Worm (Caenorhabditis elegans) whole organism, dauer: ENCODE results near the gene mif-1.

ENCODE experiments used
- unc-62 ChIP-seq: sonication (generic microtip); optimal IDR thresholded peaks from 2 replicates; lab custom pipeline; 2017; ENCODE audit warnings: missing biosample characterization, missing genetic modification reagents, missing genetic modification characterization

mif-1 gene

DNA sequence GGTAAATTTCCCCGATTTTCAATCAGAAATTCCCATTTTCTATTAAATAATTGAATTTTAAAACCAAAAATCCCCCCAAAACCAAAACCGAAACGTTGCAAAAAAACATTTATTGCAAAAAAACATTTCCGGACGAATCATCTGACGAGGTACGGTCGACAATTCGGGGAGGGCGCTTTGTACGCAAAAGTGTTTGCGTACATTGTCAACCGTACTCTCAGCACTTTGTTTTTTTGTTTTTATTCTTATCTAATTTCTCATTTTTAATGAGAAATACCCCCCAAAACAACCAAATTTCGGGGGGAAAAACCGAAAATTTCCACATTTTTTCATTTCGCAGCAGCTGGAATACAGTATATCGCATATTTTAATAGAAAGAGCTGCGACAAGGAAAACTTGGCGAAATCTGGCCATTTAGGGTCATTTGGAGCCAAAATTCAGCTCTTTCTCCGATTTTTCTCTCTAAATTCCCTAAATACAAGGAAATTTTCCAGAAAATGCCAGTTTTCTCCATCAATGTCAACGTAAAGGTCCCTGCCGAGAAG lies at the start of gene mif-1:
mif-1 (plus strand) TSS at position 495 of the 545 bp plus-strand sequence.
- no peak for TF ChIP-seq unc-62 (GFP tag; lab: Kevin White, UChicago)

DNA sequence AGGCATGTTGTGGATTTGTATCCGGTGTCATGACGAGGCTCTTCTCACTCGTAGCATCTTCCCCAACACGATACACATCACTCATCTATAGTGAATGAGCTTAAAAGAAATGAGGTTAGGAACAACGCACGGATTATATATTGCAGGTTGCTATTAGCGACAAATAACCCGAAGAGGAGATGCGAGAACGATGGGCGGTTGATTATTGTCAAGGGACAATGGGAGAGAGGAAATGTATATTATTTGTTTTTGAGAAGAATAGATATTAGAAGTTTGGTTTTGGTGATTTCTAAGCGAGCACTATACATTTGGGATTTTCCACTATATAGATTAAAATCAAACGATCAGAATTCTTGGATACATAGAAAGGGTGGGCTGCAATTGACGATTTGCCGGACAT lies 41.3 kb upstream of the mif-1 start, which contains the start of gene C18D11.7:
C18D11.7 (minus strand) TSS at position 101 of the 400 bp plus-strand sequence.
- TF ChIP-seq unc-62 (GFP tag; lab: Kevin White, UChicago) = no peak

DNA sequence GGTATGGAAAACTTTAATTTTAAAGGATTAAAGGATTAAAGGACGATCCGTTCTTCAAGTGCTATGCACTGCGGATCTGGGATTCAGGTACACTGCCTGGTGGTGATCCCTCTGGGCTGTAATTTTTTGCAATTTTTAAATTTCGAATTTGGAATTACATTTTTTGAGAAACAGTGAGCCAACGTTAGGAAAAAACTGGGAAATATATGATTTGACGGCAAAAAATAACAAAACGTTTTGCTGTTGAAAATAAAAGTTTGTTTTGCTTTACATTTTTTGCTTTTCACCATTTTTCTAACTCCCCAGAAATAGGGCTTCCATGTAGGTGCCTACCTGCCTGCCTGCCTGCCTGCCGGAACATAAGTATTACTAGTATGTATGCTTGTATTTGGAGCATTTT lies 40.5 kb upstream of the mif-1 start, which contains the start of gene C18D11.10:
C18D11.10 (plus strand) TSS at position 301 of the 400 bp plus-strand sequence.
- TF ChIP-seq unc-62 (GFP tag; lab: Kevin White, UChicago) = no peak

DNA sequence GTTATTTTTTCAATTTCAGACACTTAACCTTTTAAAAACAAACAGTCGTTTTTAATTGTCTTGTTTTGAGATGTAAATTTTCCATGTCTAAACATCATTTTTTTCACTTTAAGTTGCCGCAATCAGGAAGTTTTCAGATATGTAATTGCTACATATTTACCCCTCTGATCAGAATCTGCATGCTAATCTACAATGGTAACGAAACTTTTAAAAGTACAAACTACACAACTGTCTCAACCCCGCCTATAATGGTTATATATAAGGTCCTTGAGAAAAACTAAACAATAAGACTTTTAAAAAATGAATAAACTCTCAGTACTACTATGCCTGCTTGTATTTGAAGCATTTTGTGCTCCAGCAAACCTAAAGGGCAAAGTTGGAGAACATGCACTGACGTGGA lies 39.1 kb upstream of the mif-1 start, which contains the start of gene C18D11.9:
C18D11.9 (plus strand) TSS at position 301 of the 400 bp plus-strand sequence.
- no peak for TF ChIP-seq unc-62 (GFP tag; lab: Kevin White, UChicago)

DNA sequence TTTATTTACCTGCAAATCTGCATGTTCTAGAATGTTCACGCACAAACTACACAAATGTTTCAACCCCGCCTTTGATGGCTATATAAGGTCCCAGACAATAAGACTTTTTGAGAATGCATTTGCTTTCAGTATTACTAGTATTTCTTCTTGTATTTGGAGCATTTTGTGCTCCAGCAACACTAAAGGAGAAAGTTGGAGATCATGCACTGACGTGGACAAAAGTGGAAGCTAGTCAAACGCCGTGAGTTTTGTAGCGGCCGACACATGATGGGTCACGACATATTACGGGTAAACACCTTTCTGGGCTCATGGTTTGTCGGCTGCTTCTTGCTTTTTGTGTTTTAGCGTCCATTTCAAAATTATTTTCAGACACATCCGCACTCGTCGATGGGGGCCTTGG lies 37.5 kb upstream of the mif-1 start, which contains the start of gene C18D11.6:
C18D11.6 (plus strand) TSS at position 110 of the 400 bp plus-strand sequence.
- no peak for TF ChIP-seq unc-62 (GFP tag; lab: Kevin White, UChicago)

DNA sequence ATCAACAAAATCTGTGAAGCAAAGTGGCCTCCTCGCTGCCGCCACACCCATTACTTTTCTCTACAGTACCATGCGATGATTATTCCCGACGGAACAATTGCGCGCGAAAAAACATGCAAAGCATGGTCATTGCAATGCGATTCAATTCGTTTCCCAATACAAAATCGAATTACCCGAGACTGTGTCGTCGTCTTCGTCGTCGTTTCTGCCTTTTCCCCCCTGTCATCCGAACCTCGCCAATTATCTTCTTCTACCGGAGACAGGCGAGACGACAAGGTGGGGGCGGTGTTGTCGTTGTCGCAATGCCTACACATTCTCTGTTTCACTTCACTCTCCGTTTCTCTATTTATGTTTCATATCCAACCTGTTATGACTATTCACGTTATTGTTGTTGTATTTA lies 36.1 kb upstream of the mif-1 start:
- no peak for TF ChIP-seq unc-62 (GFP tag; lab: Kevin White, UChicago)

DNA sequence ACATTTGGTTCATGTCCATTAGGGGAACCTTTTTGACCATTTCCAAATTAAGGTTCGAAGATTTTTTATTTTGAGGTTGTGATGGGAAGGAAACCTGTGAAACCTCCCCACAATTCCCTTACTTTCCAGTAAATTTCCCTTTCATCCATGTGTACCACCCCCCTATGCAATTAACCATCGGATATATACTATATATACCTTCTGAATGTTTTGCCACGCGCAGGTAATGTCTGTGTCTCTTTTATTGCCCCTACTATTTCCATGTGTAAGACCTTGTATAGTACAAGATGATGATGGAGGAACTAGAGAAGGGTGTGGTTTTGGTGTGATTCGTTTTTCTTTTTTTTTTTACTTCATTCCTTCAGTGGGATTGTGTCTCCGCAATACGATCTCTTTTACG lies 33.3 kb upstream of the mif-1 start:
- TF ChIP-seq unc-62 (GFP tag; lab: Kevin White, UChicago) = no peak

DNA sequence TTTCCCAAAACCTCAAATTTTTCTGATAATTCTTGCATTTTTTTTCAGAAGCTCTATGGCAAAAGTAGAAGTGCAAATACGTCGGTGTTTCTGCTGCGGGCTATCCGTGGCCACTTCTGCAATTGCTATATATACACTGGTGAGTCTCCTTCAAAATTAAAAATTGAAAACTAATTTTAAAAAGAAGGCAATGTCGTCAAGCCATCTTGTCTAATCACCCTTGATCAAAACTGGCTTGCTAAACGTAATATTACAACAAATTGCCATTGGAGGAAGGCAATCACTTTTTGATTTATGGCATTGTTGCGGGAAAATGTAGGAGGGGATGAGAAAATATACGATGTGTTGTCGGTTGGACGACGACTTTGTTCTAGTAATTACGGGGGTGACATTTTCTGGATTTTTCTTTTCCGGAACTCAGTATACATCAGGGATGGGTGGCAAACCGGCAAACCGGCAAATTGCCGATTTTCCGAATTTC lies 31.4 kb upstream of the mif-1 start, which contains the start of gene C18D11.1:
C18D11.1 (plus strand) TSS at position 51 of the 481 bp plus-strand sequence.
- no peak for TF ChIP-seq unc-62 (GFP tag; lab: Kevin White, UChicago)

DNA sequence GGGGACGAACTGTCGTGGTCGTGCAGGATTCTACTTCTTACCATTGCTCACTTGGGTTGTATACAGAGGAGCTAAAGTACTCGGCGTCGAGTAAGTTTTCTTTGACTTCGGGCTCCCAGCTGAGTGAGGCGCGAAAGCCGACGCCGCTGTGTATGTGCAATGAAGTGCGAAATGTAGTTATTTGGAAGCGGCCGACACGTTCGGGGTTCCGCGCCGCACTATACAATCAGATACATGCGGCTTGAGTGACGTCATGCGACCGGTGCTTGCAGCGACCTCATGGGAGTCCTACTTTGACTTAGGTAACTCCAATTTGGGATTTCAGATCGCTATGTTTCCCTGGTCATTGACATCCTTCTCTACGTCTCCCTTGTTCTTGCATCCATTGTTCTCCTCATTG lies 30.1 kb upstream of the mif-1 start:
- no peak for TF ChIP-seq unc-62 (GFP tag; lab: Kevin White, UChicago)

DNA sequence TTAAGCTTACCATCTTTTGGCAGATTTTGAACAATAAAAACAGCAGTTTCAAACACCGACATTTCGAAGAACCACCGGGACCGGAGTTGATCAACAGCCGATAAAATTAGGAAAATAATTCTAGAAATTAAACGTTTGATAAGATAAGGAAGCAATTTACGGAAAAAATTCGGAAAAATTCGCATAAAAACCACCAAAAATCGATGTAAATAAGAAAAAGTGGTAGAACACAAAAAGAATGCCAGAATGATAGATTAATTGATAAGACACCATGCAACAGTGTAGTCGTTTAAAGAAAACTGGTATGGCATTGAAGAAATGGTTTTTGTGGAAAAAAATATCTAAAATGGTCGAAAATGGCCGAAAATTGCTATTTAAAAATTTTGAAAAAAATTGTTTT lies 25.5 kb upstream of the mif-1 start, which contains the start of gene maa-1:
maa-1 (minus strand) TSS at position 120 of the 400 bp plus-strand sequence.
- no peak for TF ChIP-seq unc-62 (GFP tag; lab: Kevin White, UChicago)

DNA sequence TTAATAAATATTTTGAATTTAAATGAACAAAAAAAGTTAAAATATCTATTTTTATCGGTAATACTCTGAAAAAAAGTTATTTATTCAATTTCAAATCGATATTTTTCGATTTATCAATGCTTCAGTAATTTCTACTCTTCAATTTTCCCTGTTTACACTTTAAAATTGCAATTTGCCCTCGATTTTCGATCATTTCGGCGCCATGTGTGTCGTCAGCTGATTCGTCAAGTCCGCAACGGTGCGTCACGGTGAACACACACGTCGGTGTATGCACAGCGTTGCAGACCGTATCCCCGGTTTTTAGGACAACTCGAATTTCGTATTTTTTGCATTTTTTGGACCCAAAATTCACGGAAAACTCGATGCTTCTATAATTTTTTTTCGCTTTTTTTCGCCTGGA lies 24.7 kb upstream of the mif-1 start, which contains the start of gene C18D11.3:
C18D11.3 (plus strand) TSS at position 189 of the 400 bp plus-strand sequence.
- no peak for TF ChIP-seq unc-62 (GFP tag; lab: Kevin White, UChicago)

DNA sequence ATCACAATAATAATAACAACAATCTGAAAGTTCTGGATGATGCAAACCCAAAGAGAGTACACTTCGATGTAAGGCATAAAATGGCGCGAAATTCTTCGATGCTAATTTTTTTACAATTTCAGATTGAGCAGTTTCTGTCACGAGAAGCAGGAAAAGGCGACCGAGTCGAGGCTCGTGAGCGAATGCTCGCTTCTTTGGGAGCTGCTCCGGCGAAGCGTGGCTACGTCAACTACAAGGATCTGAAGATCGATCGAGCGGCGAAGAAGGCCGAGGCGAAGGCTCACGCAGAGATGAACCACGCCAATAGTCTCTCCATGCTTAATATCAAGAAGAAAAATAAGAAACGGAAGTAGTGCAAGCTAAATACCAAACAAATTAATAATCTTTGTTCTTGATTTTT lies 23.9 kb upstream of the mif-1 start:
- TF ChIP-seq unc-62 (GFP tag; lab: Kevin White, UChicago) = no peak

DNA sequence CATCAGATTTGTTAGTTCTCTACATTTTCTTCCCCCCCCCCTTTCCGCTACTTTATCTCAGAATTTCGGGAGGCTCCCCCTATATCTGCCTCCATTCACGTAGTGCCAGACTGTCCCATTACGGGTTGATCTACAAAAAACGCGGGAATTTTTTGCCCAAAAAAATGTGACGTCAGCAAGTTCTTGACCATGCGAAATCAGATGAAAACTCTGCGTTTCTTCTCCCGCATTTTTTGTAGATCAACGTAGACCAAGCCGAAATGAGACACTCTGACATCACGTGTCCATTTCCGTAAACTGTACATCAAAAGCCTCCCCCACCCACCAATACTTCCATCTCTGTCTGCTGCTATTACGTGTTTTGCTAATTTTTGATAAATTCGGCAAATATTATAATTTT lies 23.4 kb upstream of the mif-1 start:
- TF ChIP-seq unc-62 (GFP tag; lab: Kevin White, UChicago) = no peak

DNA sequence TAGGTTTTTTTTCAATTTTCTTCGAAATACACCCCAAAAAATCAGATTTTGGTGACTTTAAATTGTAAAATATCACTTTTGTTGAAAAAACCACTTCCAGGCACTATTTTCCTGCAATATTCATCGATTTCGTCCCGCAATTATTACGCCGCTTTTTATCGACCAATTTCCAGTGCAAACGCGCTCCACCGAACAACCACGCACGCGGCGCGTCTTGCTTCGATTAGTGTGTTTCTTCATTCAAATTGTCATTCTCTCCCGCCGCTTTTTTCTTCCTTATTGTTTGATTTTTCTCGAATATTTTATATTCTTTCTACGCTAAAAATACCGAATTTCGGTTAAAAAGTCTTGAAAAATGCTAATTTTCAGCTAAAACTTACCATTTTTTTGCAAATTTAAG lies 22.3 kb upstream of the mif-1 start:
- TF ChIP-seq unc-62 (GFP tag; lab: Kevin White, UChicago) = no peak

DNA sequence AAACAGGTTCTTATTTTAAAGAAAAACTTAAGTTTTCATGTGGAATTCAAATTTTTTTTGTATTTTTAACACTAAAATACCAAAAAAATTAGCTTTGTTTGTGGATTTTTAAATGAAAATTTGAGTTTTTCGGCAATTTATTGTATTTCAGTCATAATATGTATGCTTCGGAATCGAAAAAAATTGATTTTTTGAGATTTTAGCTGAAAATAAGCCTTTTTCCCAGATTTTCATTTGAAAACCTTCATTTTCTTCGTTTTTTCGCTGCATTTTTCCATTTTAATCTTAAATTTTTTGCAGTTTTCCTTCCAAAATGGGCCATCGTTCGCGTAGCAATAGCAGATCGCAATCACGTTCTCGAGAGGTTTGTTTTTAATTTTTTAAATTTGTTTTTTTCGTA lies 21.8 kb upstream of the mif-1 start, which contains the start of gene rsp-8:
rsp-8 (plus strand) TSS at position 301 of the 400 bp plus-strand sequence.
- TF ChIP-seq unc-62 (GFP tag; lab: Kevin White, UChicago) = no peak

DNA sequence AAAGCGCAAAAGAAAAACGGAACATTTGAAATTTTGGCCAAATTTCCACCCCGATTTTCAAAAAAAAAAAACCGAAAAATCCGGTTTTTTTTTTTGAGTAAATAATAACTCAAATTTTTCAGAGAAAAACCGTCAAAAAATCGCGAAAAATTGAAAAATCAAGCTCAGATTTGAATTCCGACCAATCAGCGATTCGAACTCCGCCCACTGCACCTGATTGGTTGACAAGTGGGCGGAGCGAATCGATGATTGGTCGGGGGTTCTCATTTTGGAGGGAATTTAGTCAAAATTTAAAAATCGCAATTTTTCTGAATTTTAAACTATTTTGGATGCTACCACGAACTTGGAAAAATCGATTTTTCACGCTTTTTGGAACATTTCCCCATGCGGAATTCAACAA lies 18.9 kb upstream of the mif-1 start:
- TF ChIP-seq unc-62 (GFP tag; lab: Kevin White, UChicago) = no peak
